Worm (Caenorhabditis elegans): ENCODE data around the gene ref-1.
A peak's percentile ranks its signal among the peaks of the same experiment; 100 is the strongest.

ref-1 gene

ce11 chrII:10221627-10222026 lies 3.4 kb downstream of the ref-1 start:
- TF ChIP-seq ztf-11 (tag; optimal IDR thresholded peaks at IDR 0.05), result no peak
- TF ChIP-seq mdl-1 (tag; optimal IDR thresholded peaks at IDR 0.05), result no peak
- no peak for TF ChIP-seq nfya-1 (tag; optimal IDR thresholded peaks at IDR 0.05; ENCODE audit: insufficient read depth)
- no peak for TF ChIP-seq lin-39 (tag; optimal IDR thresholded peaks at IDR 0.05)
- no peak for TF ChIP-seq nhr-12 (tag; optimal IDR thresholded peaks at IDR 0.05)
- no peak for TF ChIP-seq zag-1 (tag; optimal IDR thresholded peaks at IDR 0.05)
- TF ChIP-seq ceh-9 (tag; optimal IDR thresholded peaks at IDR 0.05), result no peak
- TF ChIP-seq elt-2 (tag; optimal IDR thresholded peaks at IDR 0.05), result peak; percentile 83
- peak; percentile 76 for TF ChIP-seq pqm-1 (tag; optimal IDR thresholded peaks at IDR 0.05)
- TF ChIP-seq pha-4 (tag; optimal IDR thresholded peaks at IDR 0.05), result peak; percentile 35
- no peak for TF ChIP-seq tbx-2 (tag; optimal IDR thresholded peaks at IDR 0.05)
- no peak for TF ChIP-seq unc-39 (tag; optimal IDR thresholded peaks at IDR 0.05)

ce11 chrII:10222577-10222976 lies 4.3 kb downstream of the ref-1 start, which contains the start of gene plc-3:
TSS of gene plc-3 (plus strand) at chrII:10222877.
- TF ChIP-seq ceh-9 (tag; optimal IDR thresholded peaks at IDR 0.05) (no peak), lsy-12 (tag; optimal IDR thresholded peaks at IDR 0.05) (no peak), eor-1 (tag; optimal IDR thresholded peaks at IDR 0.05) (no peak), jun-1 (tag; optimal IDR thresholded peaks at IDR 0.05) (no peak), nhr-76 (tag; optimal IDR thresholded peaks at IDR 0.05) (no peak), ztf-11 (tag; optimal IDR thresholded peaks at IDR 0.05) (no peak), nhr-237 (tag; optimal IDR thresholded peaks at IDR 0.05) (no peak), ama-1 (optimal IDR thresholded peaks at IDR 0.05) (no peak), ceh-16 (tag; optimal IDR thresholded peaks at IDR 0.05) (no peak), pqm-1 (tag; optimal IDR thresholded peaks at IDR 0.05) (no peak), fkh-2 (tag; optimal IDR thresholded peaks at IDR 0.05) (no peak), R02D3.7 (tag; optimal IDR thresholded peaks at IDR 0.05) (no peak), zag-1 (tag; optimal IDR thresholded peaks at IDR 0.05) (no peak), elt-1 (tag; optimal IDR thresholded peaks at IDR 0.05) (no peak), lin-39 (tag; optimal IDR thresholded peaks at IDR 0.05) (no peak), nhr-43 (tag; optimal IDR thresholded peaks at IDR 0.05; ENCODE audit: poor library complexity, severe bottlenecking) (no peak), nhr-28 (tag; optimal IDR thresholded peaks at IDR 0.05) (no peak), nhr-11 (tag; optimal IDR thresholded peaks at IDR 0.05) (no peak), nhr-12 (tag; optimal IDR thresholded peaks at IDR 0.05) (no peak), nhr-23 (tag; optimal IDR thresholded peaks at IDR 0.05) (no peak)

ce11 chrII:10227030-10227429 lies 8.8 kb downstream of the ref-1 start, which contains the start of gene srh-135:
TSS of gene srh-135 (minus strand) at chrII:10227130.
- TF ChIP-seq eor-1 (tag; optimal IDR thresholded peaks at IDR 0.05), result no peak
- TF ChIP-seq jun-1 (tag; optimal IDR thresholded peaks at IDR 0.05), result no peak
- no peak for TF ChIP-seq R02D3.7 (tag; optimal IDR thresholded peaks at IDR 0.05)
- TF ChIP-seq nhr-11 (tag; optimal IDR thresholded peaks at IDR 0.05), result no peak
- no peak for TF ChIP-seq nhr-43 (tag; optimal IDR thresholded peaks at IDR 0.05; ENCODE audit: poor library complexity, severe bottlenecking)
- no peak for TF ChIP-seq ceh-82 (tag; optimal IDR thresholded peaks at IDR 0.05)
- no peak for TF ChIP-seq fos-1 (tag; optimal IDR thresholded peaks at IDR 0.05)
- TF ChIP-seq ceh-28 (tag; optimal IDR thresholded peaks at IDR 0.05), result no peak
- TF ChIP-seq egl-27 (tag; optimal IDR thresholded peaks at IDR 0.05), result no peak
- no peak for TF ChIP-seq daf-12 (tag; optimal IDR thresholded peaks at IDR 0.05)
- no peak for TF ChIP-seq nhr-76 (tag; optimal IDR thresholded peaks at IDR 0.05)
- no peak for TF ChIP-seq elt-3 (tag; optimal IDR thresholded peaks at IDR 0.05)
- no peak for TF ChIP-seq skn-1 (tag; optimal IDR thresholded peaks at IDR 0.05)
- TF ChIP-seq hmg-11 (tag; optimal IDR thresholded peaks at IDR 0.05), result no peak
- no peak for TF ChIP-seq nhr-23 (tag; optimal IDR thresholded peaks at IDR 0.05)
- TF ChIP-seq mdl-1 (tag; optimal IDR thresholded peaks at IDR 0.05), result no peak

ce11 chrII:10230972-10231371 lies 12.7 kb downstream of the ref-1 start, which contains the start of gene T01E8.8:
TSS of gene T01E8.8 (plus strand) at chrII:10231272.
- no peak for TF ChIP-seq daf-12 (tag; optimal IDR thresholded peaks at IDR 0.05)
- TF ChIP-seq nhr-43 (tag; optimal IDR thresholded peaks at IDR 0.05; ENCODE audit: poor library complexity, severe bottlenecking), result no peak
- TF ChIP-seq nhr-11 (tag; optimal IDR thresholded peaks at IDR 0.05), result no peak
- TF ChIP-seq ceh-82 (tag; optimal IDR thresholded peaks at IDR 0.05), result no peak
- TF ChIP-seq skn-1 (tag; optimal IDR thresholded peaks at IDR 0.05), result no peak
- no peak for TF ChIP-seq pqm-1 (tag; optimal IDR thresholded peaks at IDR 0.05)
- TF ChIP-seq unc-62 (GFP tag; optimal IDR thresholded peaks at IDR 0.05), result no peak
- TF ChIP-seq nhr-12 (tag; optimal IDR thresholded peaks at IDR 0.05), result no peak
- TF ChIP-seq sea-2 (GFP tag; optimal IDR thresholded peaks at IDR 0.05), result no peak
- no peak for TF ChIP-seq nhr-76 (tag; optimal IDR thresholded peaks at IDR 0.05)
- TF ChIP-seq elt-3 (tag; optimal IDR thresholded peaks at IDR 0.05), result no peak
- TF ChIP-seq fkh-10 (GFP tag; optimal IDR thresholded peaks at IDR 0.05), result no peak
- TF ChIP-seq fkh-2 (tag; optimal IDR thresholded peaks at IDR 0.05), result no peak
- TF ChIP-seq hmg-11 (tag; optimal IDR thresholded peaks at IDR 0.05), result no peak
- TF ChIP-seq lin-15B (tag; optimal IDR thresholded peaks at IDR 0.05), result no peak
